Fruit fly (Drosophila melanogaster) Kc167 (cell line): ENCODE measurements around the gene CG14949.

Experiments
- h ChIP-seq: fragments of >200 bp; optimal IDR thresholded peaks from 3 replicates; lab custom pipeline; 2018; ENCODE audit warnings: missing external identifiers
- psq ChIP-seq: fragments of >200 bp; optimal IDR thresholded peaks from 2 replicates; lab custom pipeline; 2017; ENCODE audit warnings: missing external identifiers

DNA sequence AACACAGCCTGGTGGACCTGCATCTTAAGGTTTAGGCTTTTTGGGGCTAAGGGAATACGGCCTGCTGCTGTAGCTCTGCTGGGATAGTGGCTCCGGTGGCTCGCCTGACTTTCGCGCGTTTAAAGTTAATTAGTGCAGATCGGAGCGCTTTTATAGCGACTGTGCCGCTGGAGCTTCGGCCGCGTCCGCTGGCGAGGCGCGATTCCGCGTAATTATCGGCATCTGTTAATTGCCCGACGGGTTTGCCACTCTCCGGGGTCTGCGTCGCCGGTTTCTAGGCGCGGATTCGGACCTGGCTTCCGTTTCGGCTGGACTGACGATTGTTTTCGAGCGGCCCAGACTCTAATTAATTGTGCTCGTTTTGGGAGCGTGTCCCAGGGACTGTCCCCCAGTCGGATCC is at the start of gene CG14949:
- TF ChIP-seq psq (lab: Kevin White, UChicago) (no peak), h (no peak)
